Fruit fly (Drosophila melanogaster): ENCODE measurements around the gene Ada.

The Ada gene

DNA sequence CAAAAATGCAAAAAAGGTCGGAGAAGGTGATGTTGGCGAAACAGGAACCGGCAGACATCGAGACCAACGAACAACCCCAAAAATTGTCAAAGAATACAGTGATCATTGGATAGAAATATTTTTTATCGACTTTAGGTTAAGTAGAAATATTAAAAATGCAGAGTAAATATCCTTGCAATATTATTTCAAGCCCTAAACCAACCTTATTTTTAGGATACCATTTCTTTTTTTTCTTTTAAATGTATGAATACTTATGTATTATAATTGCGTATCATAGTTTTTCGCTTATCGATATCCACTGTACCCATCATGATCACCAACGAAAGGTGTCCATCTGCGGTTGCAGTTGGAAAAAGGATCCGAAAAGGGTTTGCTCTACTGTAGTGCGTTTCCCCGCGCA lies 29.7 kb upstream of the Ada start (continued):
- TF ChIP-seq sisA (GFP tag; IDR thresholded peaks at IDR 0.05), result no peak
- no peak for TF ChIP-seq en (GFP tag; optimal IDR thresholded peaks at IDR 0.05)
- TF ChIP-seq CG17359 (tag; optimal IDR thresholded peaks at IDR 0.05), result no peak
- no peak for TF ChIP-seq Atf3 (GFP tag; optimal IDR thresholded peaks at IDR 0.05)
- TF ChIP-seq CG1792 (GFP tag; optimal IDR thresholded peaks at IDR 0.05), result no peak
- TF ChIP-seq gsb (GFP tag; IDR thresholded peaks at IDR 0.05), result no peak
- TF ChIP-seq dpn (GFP tag; optimal IDR thresholded peaks at IDR 0.05), result no peak

DNA sequence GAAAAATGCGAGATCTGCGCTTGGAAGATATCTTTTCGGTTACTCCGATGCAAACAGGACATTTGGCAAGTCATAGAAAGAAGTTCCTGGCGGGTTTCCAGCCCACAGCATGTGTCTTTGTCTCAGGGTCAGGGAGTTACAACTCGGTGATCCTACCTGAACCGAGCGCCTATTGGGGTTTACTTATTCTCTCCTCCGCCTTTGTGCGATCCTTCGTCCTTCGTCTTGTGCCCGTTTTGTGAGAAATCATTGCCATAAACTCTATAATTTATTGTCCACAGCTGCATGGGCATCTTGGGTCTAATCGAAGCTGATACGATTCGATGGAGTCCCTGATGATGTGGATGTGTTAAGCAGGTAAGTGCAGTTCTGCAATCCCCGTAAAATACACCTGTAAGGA lies 27.0 kb upstream of the Ada start:
- no peak for TF ChIP-seq Poxn (GFP tag; IDR thresholded peaks at IDR 0.05)
- TF ChIP-seq tll (GFP tag; optimal IDR thresholded peaks at IDR 0.05), result peak in 1 of 2 experiments; percentile 27
- TF ChIP-seq CG2199 (GFP tag; IDR thresholded peaks at IDR 0.05), result 0 out of 3 replicates have a peak, but pooled peaks have one; percentile 14
- no peak for TF ChIP-seq lilli (GFP tag; optimal IDR thresholded peaks at IDR 0.05)
- peak; percentile 2 for TF ChIP-seq kni (GFP tag; optimal IDR thresholded peaks at IDR 0.05)
- no peak for TF ChIP-seq cad (GFP tag; optimal IDR thresholded peaks at IDR 0.05)
- TF ChIP-seq CG7839 (tag; optimal IDR thresholded peaks at IDR 0.05), result no peak
- TF ChIP-seq jigr1 (GFP tag; IDR thresholded peaks at IDR 0.05), result no peak
- TF ChIP-seq CG15073 (GFP tag; optimal IDR thresholded peaks at IDR 0.05), result no peak
- TF ChIP-seq ac (GFP tag; optimal IDR thresholded peaks at IDR 0.05), result peak; percentile 50
- no peak for TF ChIP-seq CrebB (tag; optimal IDR thresholded peaks at IDR 0.05)
- TF ChIP-seq pros (GFP tag; optimal IDR thresholded peaks at IDR 0.05), result peak; percentile 93

DNA sequence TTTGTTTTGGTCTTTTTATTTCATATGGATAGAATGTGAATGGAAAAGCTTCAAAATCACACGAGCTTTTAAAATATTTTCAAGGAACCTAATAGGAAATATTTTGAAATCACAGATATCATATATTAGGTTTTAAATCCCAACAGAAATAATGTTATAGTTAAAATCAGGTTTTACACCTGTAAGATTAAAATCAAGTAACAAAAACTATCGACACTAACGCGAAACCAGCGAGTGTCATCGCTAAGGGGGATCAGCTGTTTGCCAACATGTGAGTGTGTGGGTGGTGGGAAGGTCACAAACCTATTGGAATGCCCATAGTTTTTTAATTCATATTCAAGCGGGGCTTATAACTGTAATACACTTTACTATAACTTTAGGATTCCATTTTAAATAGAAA lies 26.3 kb upstream of the Ada start, which contains the start of gene hyx:
hyx (plus strand) TSS at position 109 of the 400 bp plus-strand sequence.
- TF ChIP-seq CG7271 (tag; optimal IDR thresholded peaks at IDR 0.05), result no peak
- peak; percentile 31; the same call in 1 of the 2 replicates for TF ChIP-seq CG10366 (GFP tag; IDR thresholded peaks at IDR 0.05)
- TF ChIP-seq CG10462 (GFP tag; optimal IDR thresholded peaks at IDR 0.05), result no peak
- no peak for TF ChIP-seq ro (GFP tag; IDR thresholded peaks at IDR 0.05)
- no peak for TF ChIP-seq CG12942 (GFP tag; optimal IDR thresholded peaks at IDR 0.05)
- peak; percentile 43 for TF ChIP-seq scrt (GFP tag; optimal IDR thresholded peaks at IDR 0.05)
- peak; percentile 23 for TF ChIP-seq CG12659 (GFP tag; optimal IDR thresholded peaks at IDR 0.05)
- TF ChIP-seq wdn (GFP tag; IDR thresholded peaks at IDR 0.05), result no peak
- peak; percentile 14 for TF ChIP-seq unpg (GFP tag; optimal IDR thresholded peaks at IDR 0.05)
- TF ChIP-seq zfh2 (GFP tag; optimal IDR thresholded peaks at IDR 0.05), result peak; percentile 54
- no peak for TF ChIP-seq hkb (optimal IDR thresholded peaks at IDR 0.05)
- TF ChIP-seq hkb (GFP tag; IDR thresholded peaks at IDR 0.05), result peak; percentile 45; the same call in 1 of the 2 replicates
- TF ChIP-seq row (GFP tag; IDR thresholded peaks at IDR 0.05), result peak; percentile 90
- peak in 1 of 2 experiments; percentile 88 for TF ChIP-seq Hr78 (GFP tag; optimal IDR thresholded peaks at IDR 0.05)
- TF ChIP-seq Hmx (GFP tag; optimal IDR thresholded peaks at IDR 0.05), result no peak
- peak; percentile 24 for TF ChIP-seq bab2 (GFP tag; optimal IDR thresholded peaks at IDR 0.05)
- TF ChIP-seq CG33213 (GFP tag; optimal IDR thresholded peaks at IDR 0.05), result peak; percentile 1
- no peak for TF ChIP-seq CTCF (GFP tag; optimal IDR thresholded peaks at IDR 0.05)
- TF ChIP-seq ci (GFP tag; IDR thresholded peaks at IDR 0.05), result peak; percentile 36; the same call in 1 of the 3 replicates
- no peak for TF ChIP-seq onecut (GFP tag; IDR thresholded peaks at IDR 0.05)
- peak; percentile 27 for TF ChIP-seq nmo (GFP tag; optimal IDR thresholded peaks at IDR 0.05)
- TF ChIP-seq CG2712 (tag; optimal IDR thresholded peaks at IDR 0.05), result peak; percentile 59
- TF ChIP-seq sug (tag; optimal IDR thresholded peaks at IDR 0.05), result peak; percentile 61
- no peak for TF ChIP-seq CG31365 (tag; optimal IDR thresholded peaks at IDR 0.05)
- peak; percentile 73 for TF ChIP-seq lilli (GFP tag; optimal IDR thresholded peaks at IDR 0.05)
- TF ChIP-seq chif (GFP tag; optimal IDR thresholded peaks at IDR 0.05), result peak in 1 of 2 experiments; percentile 16
- TF ChIP-seq CG10979 (tag; optimal IDR thresholded peaks at IDR 0.05), result peak; percentile 26
- TF ChIP-seq gt (GFP tag; IDR thresholded peaks at IDR 0.05), result no peak
- peak; percentile 40; the same call in 2 of the 3 replicates for TF ChIP-seq CG11456 (GFP tag; IDR thresholded peaks at IDR 0.05)
- no peak for TF ChIP-seq run (tag; optimal IDR thresholded peaks at IDR 0.05)
- no peak for TF ChIP-seq tll (GFP tag; optimal IDR thresholded peaks at IDR 0.05)
- TF ChIP-seq CG13775 (GFP tag; optimal IDR thresholded peaks at IDR 0.05), result peak; percentile 34
- TF ChIP-seq CG14050 (GFP tag; IDR thresholded peaks at IDR 0.05), result no peak
